Worm (Caenorhabditis elegans) whole organism, late embryonic: Measurements from ENCODE around the gene F25E5.8.

Experiments used
- ceh-2 ChIP-seq: sonication (generic microtip); optimal IDR thresholded peaks from 2 replicates; lab custom pipeline; 2016; ENCODE audit warnings: missing genotype, missing genetic modification characterization, missing compliant biosample characterization
- ceh-9 ChIP-seq: sonication (generic microtip); optimal IDR thresholded peaks from 2 replicates; lab custom pipeline; 2016; ENCODE audit warnings: mild to moderate bottlenecking, missing genetic modification characterization, inconsistent platforms, missing compliant biosample characterization
- hlh-8 ChIP-seq: sonication (generic microtip); optimal IDR thresholded peaks from 2 replicates; lab custom pipeline; 2016; ENCODE audit warnings: missing genotype, missing genetic modification characterization, missing compliant biosample characterization
- tbx-2 ChIP-seq: sonication (generic microtip); optimal IDR thresholded peaks from 2 replicates; lab custom pipeline; 2016; ENCODE audit warnings: missing genetic modification characterization, missing compliant biosample characterization
- unc-3 ChIP-seq, 2 experiments: fragments of 200-800 bp in 1 of 2; sonication (Bioruptor generic) in 1 of 2; sonication (generic microtip) in 1 of 2; conservative IDR thresholded peaks in 1 of 2; optimal IDR thresholded peaks in 1 of 2; 2 replicates each; pipeline versions ENCODE4 v1.3.6 to Lab custom; 2016 to 2022; ENCODE audit warnings: missing compliant biosample characterization in 2 of 2, missing genetic modification characterization in 2 of 2, missing genetic modification reagents in 1 of 2

DNA sequence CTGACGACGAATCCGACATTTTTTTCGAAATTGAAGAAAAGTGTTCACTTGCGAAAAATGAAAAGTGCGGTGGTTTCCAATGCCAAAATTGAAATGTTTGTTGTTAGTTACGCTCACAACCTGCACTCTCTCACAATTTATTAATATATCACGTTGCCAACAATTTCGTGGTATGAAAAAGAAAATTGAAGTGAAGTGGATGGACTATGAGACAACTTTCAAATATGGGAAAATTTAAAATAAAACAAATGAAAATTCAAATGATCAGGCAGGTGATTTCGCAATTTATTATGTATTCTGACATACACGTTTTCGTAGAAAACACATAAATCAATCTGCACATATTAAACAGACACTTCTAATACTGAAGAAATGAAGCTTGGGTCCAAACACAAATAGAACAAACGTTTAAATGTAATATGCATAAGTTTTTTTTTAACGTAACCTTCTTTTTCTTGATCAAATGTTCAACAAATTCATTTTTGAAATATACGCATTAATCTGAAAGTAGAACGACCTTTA, 49.6 kb upstream of the F25E5.8 start, which contains the start of gene srp-6:
- TF ChIP-seq ceh-2 (tag; lab: Kevin White, UChicago) (no peak), ceh-9 (tag; lab: Kevin White, UChicago) (no peak), unc-3 (GFP tag; conservative IDR thresholded peaks at IDR 0.05; lab: Robert Waterston, UW) (no peak), unc-3 (tag; optimal IDR thresholded peaks at IDR 0.05; lab: Kevin White, UChicago) (no peak), tbx-2 (no peak), hlh-8 (tag; lab: Kevin White, UChicago) (no peak)
